Fruit fly (Drosophila melanogaster): ENCODE measurements around the gene CG32260.

CG32260 gene

dm6 chr3L:4115701-4116100 is 26.5 kb upstream of the CG32260 start:
- TF ChIP-seq Clk (GFP tag; optimal IDR thresholded peaks at IDR 0.05) (no peak), pad (GFP tag; optimal IDR thresholded peaks at IDR 0.05) (peak; percentile 51)

dm6 chr3L:4116490-4117367 is 25.4 kb upstream of the CG32260 start:
- TF ChIP-seq CG7101 (tag; optimal IDR thresholded peaks at IDR 0.05): peak; percentile 61
- TF ChIP-seq toe (GFP tag; optimal IDR thresholded peaks at IDR 0.05): no peak
- TF ChIP-seq CG12768 (GFP tag; optimal IDR thresholded peaks at IDR 0.05): no peak
- no peak for TF ChIP-seq ovo (GFP tag; optimal IDR thresholded peaks at IDR 0.05)
- peak; percentile 83 for TF ChIP-seq CG14711 (tag; optimal IDR thresholded peaks at IDR 0.05)
- TF ChIP-seq pad (GFP tag; optimal IDR thresholded peaks at IDR 0.05): peak; percentile 42
- peak; percentile 50 for TF ChIP-seq CG11617 (GFP tag; optimal IDR thresholded peaks at IDR 0.05)
- peak; percentile 69 for TF ChIP-seq cic (GFP tag; optimal IDR thresholded peaks at IDR 0.05)
- TF ChIP-seq tj (GFP tag; optimal IDR thresholded peaks at IDR 0.05): peak; percentile 20
- peak; percentile 24 for TF ChIP-seq bab1 (GFP tag; optimal IDR thresholded peaks at IDR 0.05)
- peak; percentile 70 for TF ChIP-seq CG33017 (tag; optimal IDR thresholded peaks at IDR 0.05)

- TF ChIP-seq CG1620 (GFP tag; optimal IDR thresholded peaks at IDR 0.05) (no peak), Mnt (GFP tag; optimal IDR thresholded peaks at IDR 0.05) (no peak), CG11617 (GFP tag; optimal IDR thresholded peaks at IDR 0.05) (no peak), CG12768 (GFP tag; optimal IDR thresholded peaks at IDR 0.05) (no peak), CG7101 (tag; optimal IDR thresholded peaks at IDR 0.05) (no peak), Hr96 (GFP tag; optimal IDR thresholded peaks at IDR 0.05) (no peak), Crg-1 (GFP tag; optimal IDR thresholded peaks at IDR 0.05) (no peak)
These were observed 24.7 kb upstream of the CG32260 start for dm6 chr3L:4117493-4117892.

dm6 chr3L:4118339-4118738 is 23.8 kb upstream of the CG32260 start:
- no peak for TF ChIP-seq cnc (optimal IDR thresholded peaks at IDR 0.05)
- TF ChIP-seq bab1 (GFP tag; optimal IDR thresholded peaks at IDR 0.05): no peak
- no peak for TF ChIP-seq kay (GFP tag; ENCODE audit: borderline replicate concordance)
- TF ChIP-seq CG12768 (GFP tag; optimal IDR thresholded peaks at IDR 0.05): no peak
- TF ChIP-seq tj (GFP tag; optimal IDR thresholded peaks at IDR 0.05): peak; percentile 88
- TF ChIP-seq toe (GFP tag; optimal IDR thresholded peaks at IDR 0.05): no peak
- TF ChIP-seq CG14711 (tag; optimal IDR thresholded peaks at IDR 0.05): no peak
- no peak for TF ChIP-seq pad (GFP tag; optimal IDR thresholded peaks at IDR 0.05)

- peak; percentile 2 for TF ChIP-seq Hr96 (GFP tag; optimal IDR thresholded peaks at IDR 0.05)
- TF ChIP-seq bab1 (GFP tag; optimal IDR thresholded peaks at IDR 0.05): no peak
- TF ChIP-seq Crg-1 (GFP tag; optimal IDR thresholded peaks at IDR 0.05): no peak
- no peak for TF ChIP-seq cic (GFP tag; optimal IDR thresholded peaks at IDR 0.05)
- no peak for TF ChIP-seq pad (GFP tag; optimal IDR thresholded peaks at IDR 0.05)
- TF ChIP-seq CG1620 (GFP tag; optimal IDR thresholded peaks at IDR 0.05): no peak
These were observed 22.4 kb upstream of the CG32260 start for dm6 chr3L:4119636-4120357.

dm6 chr3L:4120358-4121349 is 21.5 kb upstream of the CG32260 start:
- peak; percentile 22 for TF ChIP-seq cic (GFP tag; optimal IDR thresholded peaks at IDR 0.05)
- TF ChIP-seq Clk (GFP tag; optimal IDR thresholded peaks at IDR 0.05): no peak
- no peak for TF ChIP-seq CG1620 (GFP tag; optimal IDR thresholded peaks at IDR 0.05)
- TF ChIP-seq kay (GFP tag; ENCODE audit: borderline replicate concordance): peak; percentile 88
- TF ChIP-seq cnc (optimal IDR thresholded peaks at IDR 0.05): no peak
- peak; percentile 40 for TF ChIP-seq CG12768 (GFP tag; optimal IDR thresholded peaks at IDR 0.05)
- TF ChIP-seq tj (GFP tag; optimal IDR thresholded peaks at IDR 0.05): peak; percentile 98
- peak; percentile 54 for TF ChIP-seq bab1 (GFP tag; optimal IDR thresholded peaks at IDR 0.05)
- no peak for TF ChIP-seq pad (GFP tag; optimal IDR thresholded peaks at IDR 0.05)
- TF ChIP-seq Crg-1 (GFP tag; optimal IDR thresholded peaks at IDR 0.05): no peak
- no peak for TF ChIP-seq CG14711 (tag; optimal IDR thresholded peaks at IDR 0.05)
- TF ChIP-seq CG11617 (GFP tag; optimal IDR thresholded peaks at IDR 0.05): no peak
- TF ChIP-seq CG7101 (tag; optimal IDR thresholded peaks at IDR 0.05): no peak
- TF ChIP-seq CG5204 (GFP tag; optimal IDR thresholded peaks at IDR 0.05): no peak
- TF ChIP-seq toe (GFP tag; optimal IDR thresholded peaks at IDR 0.05): no peak
- no peak for TF ChIP-seq Hr96 (GFP tag; optimal IDR thresholded peaks at IDR 0.05)
- TF ChIP-seq CG7045 (GFP tag; optimal IDR thresholded peaks at IDR 0.05): no peak
